Worm (Caenorhabditis elegans) whole organism, L4 larva: Measurements from ENCODE around the gene R12H7.4.

ENCODE experiments used
- D1046.2 ChIP-seq: fragments of 200-800 bp; sonication (Bioruptor generic); IDR thresholded peaks from 2 replicates; pipeline ENCODE4 v1.3.6; 2022; ENCODE audit warnings: missing genetic modification characterization, missing compliant biosample characterization
- F26F4.8 ChIP-seq: fragments of 200-800 bp; sonication (Bioruptor generic); conservative IDR thresholded peaks from 2 replicates; pipeline ENCODE4 v1.3.6; 2022; ENCODE audit warnings: missing genetic modification characterization, missing compliant biosample characterization
- aha-1 ChIP-seq: fragments of 150-350 bp; peaks from one replicate; lab custom pipeline; 2014; ENCODE audit warnings: missing biosample characterization, missing genetic modification characterization
- ama-1 ChIP-seq: fragments of 150-350 bp; optimal IDR thresholded peaks from 2 replicates; lab custom pipeline; 2014; ENCODE audit warnings: inconsistent platforms, mixed read lengths
- cey-2 ChIP-seq: sonication (generic microtip); optimal IDR thresholded peaks from 3 replicates; lab custom pipeline; 2017; ENCODE audit warnings: missing genetic modification characterization, mild to moderate bottlenecking, missing compliant biosample characterization, antibody characterized with exemption, borderline replicate concordance; ENCODE audit not compliant: insufficient read depth
- daf-16 ChIP-seq, 3 experiments: sonication (generic microtip); optimal IDR thresholded peaks; 2 replicates each; lab custom pipeline; 2016 to 2017; ENCODE audit warnings: missing genetic modification characterization in 3 of 3, missing genetic modification reagents in 3 of 3, mild to moderate bottlenecking in 2 of 3, missing compliant biosample characterization in 2 of 3, missing biosample characterization in 1 of 3, moderate library complexity in 1 of 3
- daf-19 ChIP-seq: fragments of 200-800 bp; sonication (Bioruptor generic); conservative IDR thresholded peaks from 2 replicates; pipeline ENCODE4 v1.3.6; 2022; ENCODE audit warnings: missing genetic modification characterization, missing compliant biosample characterization
- daf-8 ChIP-seq: fragments of 200-800 bp; sonication (Bioruptor generic); IDR thresholded peaks from 2 replicates; pipeline ENCODE4 v1.3.6; 2022; ENCODE audit warnings: missing genetic modification characterization, missing compliant biosample characterization
- dmd-8 ChIP-seq: fragments of 200-800 bp; sonication (Bioruptor generic); IDR thresholded peaks from 2 replicates; pipeline ENCODE4 v1.3.6; 2022; ENCODE audit warnings: missing genetic modification characterization, missing compliant biosample characterization
- dpl-1 ChIP-seq: fragments of 150-350 bp; optimal IDR thresholded peaks from 2 replicates; lab custom pipeline; 2014; ENCODE audit warnings: missing biosample characterization, missing genetic modification reagents, missing genetic modification characterization
- egl-27 ChIP-seq: sonication (generic microtip); optimal IDR thresholded peaks from 3 replicates; lab custom pipeline; 2017; ENCODE audit warnings: missing biosample characterization, missing genetic modification reagents, missing genetic modification characterization
- egl-43 ChIP-seq: fragments of 200-800 bp; sonication (Bioruptor generic); IDR thresholded peaks from 2 replicates; pipeline ENCODE4 v1.3.6; 2022; ENCODE audit warnings: missing genetic modification reagents, missing genetic modification characterization, missing compliant biosample characterization
- fkh-10 ChIP-seq: fragments of 150-350 bp; optimal IDR thresholded peaks from 2 replicates; lab custom pipeline; 2014; ENCODE audit warnings: missing biosample characterization, missing genetic modification reagents, missing genetic modification characterization
- fos-1 ChIP-seq: fragments of 150-350 bp; optimal IDR thresholded peaks from 2 replicates; lab custom pipeline; 2014; ENCODE audit warnings: missing biosample characterization, missing genetic modification characterization
- gei-8 ChIP-seq: fragments of 200-800 bp; sonication (Bioruptor generic); optimal IDR thresholded peaks from 2 replicates; lab custom pipeline; 2018; ENCODE audit warnings: mild to moderate bottlenecking, missing genetic modification characterization, missing compliant biosample characterization
- hlh-11 ChIP-seq: fragments of 200-800 bp; sonication (Bioruptor generic); optimal IDR thresholded peaks from 2 replicates; lab custom pipeline; 2018; ENCODE audit warnings: mild to moderate bottlenecking, missing genetic modification characterization, missing compliant biosample characterization
- hlh-30 ChIP-seq: sonication (generic microtip); optimal IDR thresholded peaks from 2 replicates; lab custom pipeline; 2017; ENCODE audit warnings: antibody characterized with exemption, mild to moderate bottlenecking, missing genetic modification characterization, missing compliant biosample characterization; ENCODE audit not compliant: insufficient read depth
- hmg-1.1 ChIP-seq: fragments of 200-800 bp; sonication (Bioruptor generic); IDR thresholded peaks from 2 replicates; pipeline ENCODE4 v1.3.6; 2022; ENCODE audit warnings: missing genetic modification reagents, missing genetic modification characterization, missing compliant biosample characterization
- lin-13 ChIP-seq: fragments of 150-350 bp; optimal IDR thresholded peaks from 2 replicates; lab custom pipeline; 2014; ENCODE audit warnings: missing biosample characterization, missing genetic modification reagents, missing genetic modification characterization
- lin-15B ChIP-seq: fragments of 150-350 bp; sonication (generic microtip); optimal IDR thresholded peaks from 3 replicates; lab custom pipeline; 2014; ENCODE audit warnings: missing biosample characterization, missing genetic modification characterization
- lin-38 ChIP-seq: fragments of 200-800 bp; sonication (Bioruptor generic); IDR thresholded peaks from 2 replicates; pipeline ENCODE4 v1.3.6; 2022; ENCODE audit warnings: missing genetic modification reagents, missing genetic modification characterization, missing compliant biosample characterization
- lin-39 ChIP-seq: fragments of 150-350 bp; optimal IDR thresholded peaks from 2 replicates; lab custom pipeline; 2014; ENCODE audit warnings: missing biosample characterization, missing genetic modification reagents, missing genetic modification characterization
- lir-3 ChIP-seq: sonication (generic microtip); optimal IDR thresholded peaks from 2 replicates; lab custom pipeline; 2016; ENCODE audit warnings: mild to moderate bottlenecking, missing genetic modification characterization, missing compliant biosample characterization
- lsy-2 ChIP-seq, 2 experiments: fragments of 150-350 bp in 1 of 2; sonication (generic microtip) in 1 of 2; optimal IDR thresholded peaks; 2 replicates each; lab custom pipeline; 2014 to 2017; ENCODE audit warnings: missing biosample characterization in 2 of 2, missing genetic modification characterization in 2 of 2
- mdt-29 ChIP-seq: fragments of 200-800 bp; sonication (Bioruptor generic); IDR thresholded peaks from 2 replicates; pipeline ENCODE4 v1.3.6; 2022; ENCODE audit warnings: missing genetic modification reagents, missing genetic modification characterization, missing compliant biosample characterization
- mep-1 ChIP-seq: fragments of 150-350 bp; sonication (generic microtip); optimal IDR thresholded peaks from 3 replicates; lab custom pipeline; 2014; ENCODE audit warnings: missing biosample characterization, missing genetic modification characterization
- mes-2 ChIP-seq: sonication (generic microtip); optimal IDR thresholded peaks from 2 replicates; lab custom pipeline; 2016; ENCODE audit warnings: missing genotype, mild to moderate bottlenecking, missing genetic modification characterization, missing compliant biosample characterization; ENCODE audit not compliant: poor library complexity, severe bottlenecking
- nhr-76 ChIP-seq: fragments of 150-350 bp; optimal IDR thresholded peaks from 2 replicates; lab custom pipeline; 2014; ENCODE audit warnings: missing biosample characterization, missing genetic modification characterization
- php-3 ChIP-seq: fragments of 200-800 bp; sonication (Bioruptor generic); IDR thresholded peaks from 2 replicates; pipeline ENCODE4 v1.3.6; 2022; ENCODE audit warnings: missing genetic modification reagents, missing genetic modification characterization, missing compliant biosample characterization
- pqm-1 ChIP-seq: sonication (generic microtip); optimal IDR thresholded peaks from 2 replicates; lab custom pipeline; 2017; ENCODE audit warnings: missing biosample characterization, missing genetic modification characterization
- sdz-12 ChIP-seq: fragments of 200-800 bp; sonication (Bioruptor generic); optimal IDR thresholded peaks from 2 replicates; lab custom pipeline; 2018; ENCODE audit warnings: mild to moderate bottlenecking, missing genetic modification characterization, missing compliant biosample characterization
- set-16 ChIP-seq: fragments of 200-800 bp; sonication (Bioruptor generic); IDR thresholded peaks from 2 replicates; pipeline ENCODE4 v1.3.6; 2022; ENCODE audit warnings: missing genetic modification reagents, missing genetic modification characterization, missing compliant biosample characterization
- snpc-4 ChIP-seq: fragments of 150-350 bp; optimal IDR thresholded peaks from 2 replicates; lab custom pipeline; 2014; ENCODE audit warnings: missing biosample characterization, missing genetic modification characterization
- unc-130 ChIP-seq: sonication (generic microtip); optimal IDR thresholded peaks from 2 replicates; lab custom pipeline; 2016; ENCODE audit warnings: missing genetic modification reagents, missing genetic modification characterization, missing compliant biosample characterization
- unc-62 ChIP-seq, 3 experiments: fragments of 150-350 bp in 1 of 3; sonication (generic microtip); optimal IDR thresholded peaks in 2 of 3; peaks in 1 of 3; 1 replicate in 1 of 3; 2 replicates in 2 of 3; lab custom pipeline; 2014 to 2017; ENCODE audit warnings: missing biosample characterization in 3 of 3, missing genetic modification characterization in 3 of 3, missing genetic modification reagents in 3 of 3, missing genotype in 1 of 3
- zag-1 ChIP-seq: fragments of 150-350 bp; optimal IDR thresholded peaks from 2 replicates; lab custom pipeline; 2014; ENCODE audit warnings: missing biosample characterization, missing genetic modification characterization
- zip-11 ChIP-seq: fragments of 200-800 bp; sonication (Bioruptor generic); IDR thresholded peaks from 2 replicates; pipeline ENCODE4 v1.3.6; 2022; ENCODE audit warnings: missing genetic modification characterization, missing compliant biosample characterization
- ztf-7 ChIP-seq: fragments of 150-350 bp; optimal IDR thresholded peaks from 2 replicates; lab custom pipeline; 2014; ENCODE audit warnings: missing biosample characterization, missing genetic modification characterization

R12H7.4 gene

ce11 chrX:13200312-13200711 lies 16.6 kb upstream of the R12H7.4 start:
- TF ChIP-seq lir-3 (tag; lab: Kevin White, UChicago) (no peak), aha-1 (tag; lab: Kevin White, UChicago) (peak; percentile 57), unc-62 (GFP tag; optimal IDR thresholded peaks at IDR 0.05 in 1 of 2; lab: Kevin White, UChicago) (peak in 1 of 2 experiments; percentile 50), unc-62 (tag; optimal IDR thresholded peaks at IDR 0.05; lab: Kevin White, UChicago) (no peak), daf-16 (GFP tag; optimal IDR thresholded peaks at IDR 0.05; lab: Kevin White, UChicago) (peak in 1 of 2 experiments; percentile 24), daf-16 (tag; optimal IDR thresholded peaks at IDR 0.05; lab: Kevin White, UChicago) (no peak), pqm-1 (no peak)

ce11 chrX:13201401-13201800 lies 15.5 kb upstream of the R12H7.4 start, which contains the start of gene unc-9:
Gene unc-9 (plus strand): TSS chrX:13201770.
- no peak for TF ChIP-seq nhr-76
- peak; percentile 65 for TF ChIP-seq fkh-10 (GFP tag; lab: Kevin White, UChicago)

ce11 chrX:13202312-13202711 lies 14.6 kb upstream of the R12H7.4 start:
- TF ChIP-seq set-16 (GFP tag; lab: Robert Waterston, UW): peak; percentile 89
- TF ChIP-seq fos-1 (tag; lab: Kevin White, UChicago): no peak
- TF ChIP-seq, all 104 proteins: peak for 1

ce11 chrX:13206011-13206410 lies 10.9 kb upstream of the R12H7.4 start:
- TF ChIP-seq php-3 (GFP tag; lab: Robert Waterston, UW) (no peak), mep-1 (peak; percentile 23), zag-1 (tag; lab: Kevin White, UChicago) (no peak)

- TF ChIP-seq mdt-29 (GFP tag; lab: Robert Waterston, UW): no peak
- TF ChIP-seq aha-1 (tag; lab: Kevin White, UChicago): peak; percentile 16
- TF ChIP-seq egl-27: no peak
- TF ChIP-seq daf-8: no peak
- TF ChIP-seq egl-43 (GFP tag; lab: Robert Waterston, UW): no peak
- no peak for TF ChIP-seq zip-11
- no peak for TF ChIP-seq dmd-8 (GFP tag; lab: Robert Waterston, UW)
- TF ChIP-seq sdz-12 (GFP tag; lab: Kevin White, UChicago): no peak
- TF ChIP-seq cey-2 (tag; lab: Kevin White, UChicago): no peak
Observed at ce11 chrX:13206911-13207310, 10.0 kb upstream of the R12H7.4 start.

- peak in 1 of 2 experiments; percentile 53 for TF ChIP-seq unc-62 (GFP tag; optimal IDR thresholded peaks at IDR 0.05 in 1 of 2; lab: Kevin White, UChicago)
- no peak for TF ChIP-seq unc-62 (tag; optimal IDR thresholded peaks at IDR 0.05; lab: Kevin White, UChicago)
- no peak for TF ChIP-seq F26F4.8 (GFP tag; lab: Robert Waterston, UW)
- peak; percentile 85 for TF ChIP-seq aha-1 (tag; lab: Kevin White, UChicago)
- TF ChIP-seq daf-19 (GFP tag; lab: Robert Waterston, UW): no peak
- TF ChIP-seq hmg-1.1 (GFP tag; lab: Robert Waterston, UW): 0 out of 2 replicates have a peak, but pooled peaks have one; percentile 14
- peak; percentile 27; the same call in 1 of the 2 replicates for TF ChIP-seq set-16 (GFP tag; lab: Robert Waterston, UW)
Observed at ce11 chrX:13209026-13209425, 7.9 kb upstream of the R12H7.4 start.

ce11 chrX:13210478-13210877 lies 6.4 kb upstream of the R12H7.4 start:
- no peak for TF ChIP-seq mes-2 (tag; lab: Kevin White, UChicago)
- TF ChIP-seq fkh-10 (GFP tag; lab: Kevin White, UChicago): peak; percentile 71
- peak; percentile 35 for TF ChIP-seq hlh-30
- no peak for TF ChIP-seq dpl-1
- TF ChIP-seq gei-8 (GFP tag; lab: Kevin White, UChicago): no peak
- TF ChIP-seq snpc-4 (tag; lab: Kevin White, UChicago): no peak
- TF ChIP-seq lin-38 (GFP tag; lab: Robert Waterston, UW): no peak
- TF ChIP-seq ama-1 (lab: Kevin White, UChicago): no peak
- TF ChIP-seq hmg-1.1 (GFP tag; lab: Robert Waterston, UW): peak; percentile 57
- peak; percentile 10 for TF ChIP-seq hlh-11 (tag; lab: Kevin White, UChicago)
- no peak for TF ChIP-seq F26F4.8 (GFP tag; lab: Robert Waterston, UW)
- no peak for TF ChIP-seq ztf-7 (tag; lab: Kevin White, UChicago)
- no peak for TF ChIP-seq lin-39 (tag; lab: Kevin White, UChicago)
- no peak for TF ChIP-seq unc-130 (GFP tag; lab: Kevin White, UChicago)
- TF ChIP-seq lsy-2 (tag; optimal IDR thresholded peaks at IDR 0.05; lab: Kevin White, UChicago): peak in 1 of 2 experiments; percentile 61
- peak in 1 of 2 experiments; percentile 43 for TF ChIP-seq unc-62 (GFP tag; optimal IDR thresholded peaks at IDR 0.05 in 1 of 2; lab: Kevin White, UChicago)
- no peak for TF ChIP-seq unc-62 (tag; optimal IDR thresholded peaks at IDR 0.05; lab: Kevin White, UChicago)
- no peak for TF ChIP-seq lin-15B (tag; lab: Kevin White, UChicago)
- TF ChIP-seq lin-13 (GFP tag; lab: Kevin White, UChicago): no peak
- no peak for TF ChIP-seq set-16 (GFP tag; lab: Robert Waterston, UW)
- TF ChIP-seq D1046.2 (GFP tag; lab: Robert Waterston, UW): no peak
